Fruit fly (Drosophila melanogaster) whole organism, pupa: ENCODE data around the gene CG14439.

Experiments used
- CG10348 ChIP-seq: fragments of 200-800 bp; sonication (Bioruptor generic); IDR thresholded peaks from 2 replicates; pipeline ENCODE4 v1.3.6; 2022; ENCODE audit warnings: missing biosample characterization, missing genetic modification characterization
- CG12605 ChIP-seq: fragments of 200-800 bp; sonication (Bioruptor generic); IDR thresholded peaks from 2 replicates; pipeline ENCODE4 v1.3.6; 2022; ENCODE audit warnings: missing biosample characterization, missing genetic modification characterization
- CG13204 ChIP-seq: fragments of 200-800 bp; sonication (Bioruptor generic); optimal IDR thresholded peaks from 2 replicates; lab custom pipeline; 2018; ENCODE audit warnings: missing biosample characterization, mild to moderate bottlenecking, missing genetic modification characterization, moderate library complexity
- CG14655 ChIP-seq: fragments of 200-800 bp; sonication (Bioruptor generic); optimal IDR thresholded peaks from 3 replicates; lab custom pipeline; 2017; ENCODE audit warnings: mild to moderate bottlenecking, missing biosample characterization, missing genetic modification reagents, missing genetic modification characterization
- CG15710 ChIP-seq: fragments of 200-800 bp; sonication (Bioruptor generic); optimal IDR thresholded peaks from 2 replicates; lab custom pipeline; 2018; ENCODE audit warnings: missing biosample characterization, mild to moderate bottlenecking, missing genetic modification characterization, moderate library complexity
- CG17806 ChIP-seq: fragments of 200-800 bp; sonication (Bioruptor generic); optimal IDR thresholded peaks from 2 replicates; lab custom pipeline; 2018; ENCODE audit warnings: missing biosample characterization, mild to moderate bottlenecking, missing genetic modification characterization, moderate library complexity
- CG32121 ChIP-seq: fragments of 200-800 bp; sonication (Bioruptor generic); IDR thresholded peaks from 2 replicates; pipeline ENCODE4 v1.3.6; 2022; ENCODE audit warnings: missing biosample characterization, missing genetic modification characterization
- CG34367 ChIP-seq: fragments of 200-800 bp; sonication (Bioruptor generic); optimal IDR thresholded peaks from 2 replicates; lab custom pipeline; 2018; ENCODE audit warnings: missing biosample characterization, mild to moderate bottlenecking, missing genetic modification characterization
- CG4496 ChIP-seq: fragments of 200-800 bp; sonication (Bioruptor generic); IDR thresholded peaks from 3 replicates; pipeline ENCODE4 v1.3.6; 2022; ENCODE audit warnings: missing biosample characterization, missing genetic modification characterization
- CG8159 ChIP-seq: fragments of 200-800 bp; sonication (Bioruptor generic); optimal IDR thresholded peaks from 3 replicates; lab custom pipeline; 2018; ENCODE audit warnings: missing biosample characterization, mild to moderate bottlenecking, missing genetic modification characterization, moderate library complexity
- CG8301 ChIP-seq: fragments of 200-800 bp; sonication (Bioruptor generic); optimal IDR thresholded peaks from 2 replicates; lab custom pipeline; 2018; ENCODE audit warnings: missing biosample characterization, mild to moderate bottlenecking, missing genetic modification characterization
- CG9948 ChIP-seq: fragments of 200-800 bp; sonication (Bioruptor generic); optimal IDR thresholded peaks from 2 replicates; lab custom pipeline; 2018; ENCODE audit warnings: missing biosample characterization, mild to moderate bottlenecking, missing genetic modification characterization, moderate library complexity
- D1 ChIP-seq: fragments of 200-800 bp; sonication (Bioruptor generic); optimal IDR thresholded peaks from 2 replicates; lab custom pipeline; 2018; ENCODE audit warnings: missing biosample characterization, mild to moderate bottlenecking, missing genetic modification characterization, moderate library complexity
- EcR ChIP-seq: fragments of 200-800 bp; sonication (Bioruptor generic); optimal IDR thresholded peaks from 3 replicates; lab custom pipeline; 2019; ENCODE audit warnings: missing biosample characterization, missing genetic modification characterization, mild to moderate bottlenecking, moderate library complexity, missing genetic modification reagents
- Ets98B ChIP-seq: fragments of 200-800 bp; sonication (Bioruptor generic); IDR thresholded peaks from 2 replicates; pipeline ENCODE4 v1.3.6; 2022; ENCODE audit warnings: missing biosample characterization, missing genetic modification characterization
- Pif1A ChIP-seq: fragments of 200-800 bp; sonication (Bioruptor generic); optimal IDR thresholded peaks from 3 replicates; lab custom pipeline; 2016; ENCODE audit warnings: missing biosample characterization, missing genetic modification characterization
- Pif1B ChIP-seq: fragments of 200-800 bp; sonication (Bioruptor generic); optimal IDR thresholded peaks from 3 replicates; lab custom pipeline; 2016; ENCODE audit warnings: missing biosample characterization, missing genetic modification characterization
- Snoo ChIP-seq: fragments of 200-800 bp; sonication (Bioruptor generic); optimal IDR thresholded peaks from 3 replicates; lab custom pipeline; 2017; ENCODE audit warnings: missing biosample characterization, mild to moderate bottlenecking, missing genetic modification characterization, inconsistent platforms
- fd96Ca ChIP-seq: fragments of 200-800 bp; sonication (Bioruptor generic); IDR thresholded peaks from 3 replicates; pipeline ENCODE4 v1.3.6; 2022; ENCODE audit warnings: missing biosample characterization, missing genetic modification characterization
- gl ChIP-seq: fragments of 200-800 bp; sonication (Bioruptor generic); optimal IDR thresholded peaks from 2 replicates; lab custom pipeline; 2018; ENCODE audit warnings: missing biosample characterization, mild to moderate bottlenecking, missing genetic modification characterization
- rn ChIP-seq: fragments of 200-800 bp; sonication (Bioruptor generic); IDR thresholded peaks from 2 replicates; pipeline ENCODE4 v1.3.6; 2022; ENCODE audit warnings: missing biosample characterization, missing genetic modification characterization

Gene CG14439

DNA sequence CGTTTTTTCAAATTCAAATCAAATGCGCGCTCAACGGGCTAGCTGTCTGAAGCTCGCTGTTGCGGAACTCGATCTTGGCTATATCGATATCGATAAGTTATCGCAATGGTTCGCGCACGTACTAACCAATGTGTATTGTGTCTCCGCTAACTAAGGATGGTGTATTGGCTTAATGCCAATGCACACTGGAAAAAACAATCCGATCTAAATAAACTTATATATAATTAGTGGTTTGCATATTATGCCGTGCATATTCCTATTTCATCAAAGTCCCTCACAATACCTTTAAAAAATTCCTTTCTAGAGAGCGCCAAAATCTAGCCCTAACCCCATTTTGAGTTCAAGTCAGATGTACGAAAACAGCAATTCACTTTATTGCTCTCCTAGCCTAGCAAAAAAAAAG is 6.2 kb upstream of the CG14439 start:
- peak; percentile 21 for TF ChIP-seq CG8301 (tag; lab: Kevin White, UChicago)
- TF ChIP-seq CG9948 = no peak
- TF ChIP-seq CG32121 (GFP tag; lab: Robert Waterston, UW) = peak; percentile 56; the same call in 1 of the 2 replicates
- peak; percentile 79 for TF ChIP-seq CG4496 (GFP tag; lab: Robert Waterston, UW)
- TF ChIP-seq CG8159 (tag; lab: Kevin White, UChicago) = peak; percentile 1
- TF ChIP-seq Ets98B (GFP tag; lab: Robert Waterston, UW) = peak; percentile 74
- peak; percentile 42 for TF ChIP-seq Snoo
- no peak for TF ChIP-seq CG34367 (tag; lab: Kevin White, UChicago)
- TF ChIP-seq CG13204 (GFP tag; lab: Kevin White, UChicago) = no peak
- TF ChIP-seq gl (tag; lab: Kevin White, UChicago) = no peak
- TF ChIP-seq CG15710 = peak; percentile 16
- TF ChIP-seq CG10348 (GFP tag; lab: Robert Waterston, UW) = no peak
- peak; percentile 58; the same call in 1 of the 2 replicates for TF ChIP-seq CG12605
- TF ChIP-seq D1 (tag; lab: Kevin White, UChicago) = no peak
- TF ChIP-seq CG17806 (tag; lab: Kevin White, UChicago) = peak; percentile 37
- peak; percentile 58 for TF ChIP-seq Pif1A (GFP tag; lab: Kevin White, UChicago)
- TF ChIP-seq Pif1B (GFP tag; lab: Kevin White, UChicago) = no peak
- TF ChIP-seq EcR (GFP tag; lab: Kevin White, UChicago) = no peak
- TF ChIP-seq fd96Ca (GFP tag; lab: Robert Waterston, UW) = 0 out of 3 replicates have a peak, but pooled peaks have one; percentile 44
- TF ChIP-seq rn (GFP tag; lab: Robert Waterston, UW) = 0 out of 2 replicates have a peak, but pooled peaks have one; percentile 22
- TF ChIP-seq CG14655 (GFP tag; lab: Kevin White, UChicago) = peak; percentile 33

DNA sequence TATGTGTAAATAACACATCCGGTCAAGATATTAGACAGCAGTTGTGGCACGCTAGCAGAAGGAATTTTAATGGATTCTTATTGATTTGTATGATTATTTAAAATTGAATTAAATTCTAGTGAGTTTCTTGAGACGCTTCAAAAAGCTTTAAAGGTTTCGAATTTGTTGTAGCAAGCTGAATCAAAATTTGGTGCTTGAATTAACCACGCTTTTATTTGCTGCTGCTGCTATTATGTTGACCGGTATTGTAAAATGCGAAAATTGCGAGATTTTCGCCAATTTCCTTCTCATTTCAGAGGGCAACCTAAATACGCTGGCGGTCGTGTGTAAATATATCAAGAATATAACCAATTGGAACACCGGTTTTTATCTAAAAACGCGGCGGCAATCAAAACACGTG is 4.2 kb upstream of the CG14439 start:
- 0 out of 2 replicates have a peak, but pooled peaks have one; percentile 9 for TF ChIP-seq Ets98B (GFP tag; lab: Robert Waterston, UW)
- TF ChIP-seq CG32121 (GFP tag; lab: Robert Waterston, UW) = peak; percentile 42; the same call in 1 of the 2 replicates
- peak; percentile 0 for TF ChIP-seq Pif1A (GFP tag; lab: Kevin White, UChicago)
- peak; percentile 13 for TF ChIP-seq CG15710
- TF ChIP-seq CG17806 (tag; lab: Kevin White, UChicago) = peak; percentile 15
- no peak for TF ChIP-seq CG8301 (tag; lab: Kevin White, UChicago)
- TF ChIP-seq CG12605 = no peak

dm6 chrX:6744088-6744487 is 3.3 kb upstream of the CG14439 start, which contains the start of gene RpL17:
Gene RpL17, minus strand, starts transcription at chrX:6744238.
- TF ChIP-seq CG13204 (GFP tag; lab: Kevin White, UChicago) (peak; percentile 70), CG17806 (tag; lab: Kevin White, UChicago) (peak; percentile 10), EcR (GFP tag; lab: Kevin White, UChicago) (no peak), D1 (tag; lab: Kevin White, UChicago) (no peak), CG34367 (tag; lab: Kevin White, UChicago) (peak; percentile 66), Pif1B (GFP tag; lab: Kevin White, UChicago) (peak; percentile 72), Pif1A (GFP tag; lab: Kevin White, UChicago) (peak; percentile 68), CG8159 (tag; lab: Kevin White, UChicago) (peak; percentile 38), gl (tag; lab: Kevin White, UChicago) (peak; percentile 40), Snoo (peak; percentile 87), CG15710 (peak; percentile 42), CG9948 (peak; percentile 11), CG4496 (GFP tag; lab: Robert Waterston, UW) (peak; percentile 91), CG14655 (GFP tag; lab: Kevin White, UChicago) (peak; percentile 40), CG32121 (GFP tag; lab: Robert Waterston, UW) (peak; percentile 61; the same call in 1 of the 2 replicates), rn (GFP tag; lab: Robert Waterston, UW) (no peak), fd96Ca (GFP tag; lab: Robert Waterston, UW) (peak; percentile 71), Ets98B (GFP tag; lab: Robert Waterston, UW) (peak; percentile 69; the same call in 1 of the 2 replicates), CG12605 (peak; percentile 64; the same call in 1 of the 2 replicates), CG10348 (GFP tag; lab: Robert Waterston, UW) (no peak), CG8301 (tag; lab: Kevin White, UChicago) (peak; percentile 13)

- peak; percentile 67 for TF ChIP-seq CG17806 (tag; lab: Kevin White, UChicago)
- TF ChIP-seq CG9948 = peak; percentile 73
- TF ChIP-seq rn (GFP tag; lab: Robert Waterston, UW) = peak; percentile 41; the same call in 1 of the 2 replicates
- no peak for TF ChIP-seq EcR (GFP tag; lab: Kevin White, UChicago)
- peak; percentile 46 for TF ChIP-seq CG15710
- no peak for TF ChIP-seq CG13204 (GFP tag; lab: Kevin White, UChicago)
- no peak for TF ChIP-seq Snoo
- TF ChIP-seq D1 (tag; lab: Kevin White, UChicago) = no peak
- TF ChIP-seq CG12605 = peak; percentile 24; the same call in 1 of the 2 replicates
- peak; percentile 70 for TF ChIP-seq fd96Ca (GFP tag; lab: Robert Waterston, UW)
- peak; percentile 62 for TF ChIP-seq CG34367 (tag; lab: Kevin White, UChicago)
- peak; percentile 47 for TF ChIP-seq Pif1A (GFP tag; lab: Kevin White, UChicago)
- TF ChIP-seq CG14655 (GFP tag; lab: Kevin White, UChicago) = peak; percentile 78
- peak; percentile 70 for TF ChIP-seq CG8301 (tag; lab: Kevin White, UChicago)
- TF ChIP-seq CG10348 (GFP tag; lab: Robert Waterston, UW) = no peak
- peak; percentile 70 for TF ChIP-seq Ets98B (GFP tag; lab: Robert Waterston, UW)
- peak; percentile 59 for TF ChIP-seq Pif1B (GFP tag; lab: Kevin White, UChicago)
- TF ChIP-seq gl (tag; lab: Kevin White, UChicago) = no peak
- TF ChIP-seq CG8159 (tag; lab: Kevin White, UChicago) = peak; percentile 49
- TF ChIP-seq CG32121 (GFP tag; lab: Robert Waterston, UW) = peak; percentile 17; the same call in 1 of the 2 replicates
- TF ChIP-seq CG4496 (GFP tag; lab: Robert Waterston, UW) = peak; percentile 79
- TF ChIP-seq, all 21 proteins: peak for 15
These were observed 1.8 kb upstream of the CG14439 start for dm6 chrX:6745547-6745946.

- TF ChIP-seq D1 (tag; lab: Kevin White, UChicago) (no peak), CG34367 (tag; lab: Kevin White, UChicago) (peak; percentile 31), CG12605 (no peak), CG8301 (tag; lab: Kevin White, UChicago) (peak; percentile 1), rn (GFP tag; lab: Robert Waterston, UW) (no peak), Pif1B (GFP tag; lab: Kevin White, UChicago) (no peak), Snoo (no peak), CG13204 (GFP tag; lab: Kevin White, UChicago) (no peak), gl (tag; lab: Kevin White, UChicago) (peak; percentile 11), CG15710 (peak; percentile 51), CG10348 (GFP tag; lab: Robert Waterston, UW) (no peak), CG4496 (GFP tag; lab: Robert Waterston, UW) (no peak), CG32121 (GFP tag; lab: Robert Waterston, UW) (no peak), CG9948 (peak; percentile 36), CG8159 (tag; lab: Kevin White, UChicago) (peak; percentile 46), fd96Ca (GFP tag; lab: Robert Waterston, UW) (no peak), Pif1A (GFP tag; lab: Kevin White, UChicago) (no peak), EcR (GFP tag; lab: Kevin White, UChicago) (no peak), Ets98B (GFP tag; lab: Robert Waterston, UW) (no peak), CG14655 (GFP tag; lab: Kevin White, UChicago) (peak; percentile 3), CG17806 (tag; lab: Kevin White, UChicago) (peak; percentile 37)
These were observed 1.1 kb upstream of the CG14439 start for dm6 chrX:6746221-6746620.
